Worm (Caenorhabditis elegans): Measurements from ENCODE around the gene fbxa-80.

ce11 chrIII:1347003-1347402, 32.0 kb upstream of the fbxa-80 start:
- TF ChIP-seq sma-3 (GFP tag; optimal IDR thresholded peaks at IDR 0.05) (no peak), fos-1 (tag; optimal IDR thresholded peaks at IDR 0.05) (no peak), snpc-4 (tag; optimal IDR thresholded peaks at IDR 0.05) (no peak)
